Worm (Caenorhabditis elegans): ENCODE measurements around the gene ZC395.4.
A peak's percentile ranks its signal among the peaks of the same experiment; 100 is the strongest.

ZC395.4 gene

DNA sequence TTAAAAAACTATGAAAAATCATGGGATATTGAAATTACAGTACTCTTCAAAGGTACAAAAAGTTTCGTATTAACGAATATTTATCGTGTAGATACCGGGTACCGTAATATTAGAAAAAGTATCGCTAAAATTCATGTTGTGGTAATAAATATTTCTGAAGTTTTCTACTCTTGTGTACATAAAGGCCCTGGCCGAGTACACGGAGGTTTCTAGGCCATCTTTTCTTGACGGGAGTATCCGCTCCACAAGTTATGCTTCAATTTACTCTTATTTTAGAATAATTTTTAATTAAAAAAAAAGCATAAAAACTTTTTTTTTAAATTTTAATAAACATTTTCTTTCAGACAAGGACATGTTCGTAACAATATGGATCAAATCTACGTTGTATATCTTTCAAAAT is 36.8 kb upstream of the ZC395.4 start:
- TF ChIP-seq sptf-1 (tag; optimal IDR thresholded peaks at IDR 0.05) (no peak), dpl-1 (GFP tag; optimal IDR thresholded peaks at IDR 0.05) (peak in 1 of 3 experiments; percentile 20), rnt-1 (tag; optimal IDR thresholded peaks at IDR 0.05) (peak; percentile 15), dsc-1 (tag; optimal IDR thresholded peaks at IDR 0.05) (no peak)

DNA sequence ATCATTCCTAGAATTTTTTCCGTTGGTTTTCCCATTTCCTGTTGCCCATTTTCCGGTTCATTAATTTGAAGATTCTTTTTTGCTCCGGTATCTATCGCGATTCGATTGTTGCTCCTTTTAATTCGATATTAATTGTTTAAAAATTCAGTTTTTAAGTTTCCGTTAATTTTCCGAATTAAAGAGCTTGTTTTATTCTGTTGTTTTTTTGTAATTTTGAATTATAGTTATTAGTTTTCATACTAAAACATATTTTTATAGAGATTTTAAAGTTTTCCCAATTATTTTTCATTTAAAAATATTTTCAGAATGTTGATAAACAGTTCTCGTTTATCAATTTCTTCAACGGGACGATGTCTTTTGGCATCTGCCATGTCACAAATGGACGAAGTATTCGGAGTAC is 35.6 kb upstream of the ZC395.4 start, which contains the start of gene mrps-26:
Gene mrps-26 (plus strand): TSS at position 301 of the 400 bp plus-strand sequence.
- no peak for TF ChIP-seq nhr-20 (tag; optimal IDR thresholded peaks at IDR 0.05)
- TF ChIP-seq ceh-8 (GFP tag; optimal IDR thresholded peaks at IDR 0.05) = no peak
- no peak for TF ChIP-seq nhr-47 (tag; optimal IDR thresholded peaks at IDR 0.05)
- TF ChIP-seq lin-14 (GFP tag; optimal IDR thresholded peaks at IDR 0.05) = no peak
- TF ChIP-seq pax-3 (tag; optimal IDR thresholded peaks at IDR 0.05) = no peak
- no peak for TF ChIP-seq hlh-4 (tag; optimal IDR thresholded peaks at IDR 0.05)
- TF ChIP-seq sox-4 (tag; optimal IDR thresholded peaks at IDR 0.05) = no peak
- no peak for TF ChIP-seq lin-39 (tag; optimal IDR thresholded peaks at IDR 0.05)

ce11 chrIII:5236104-5236503 is 33.8 kb upstream of the ZC395.4 start, which contains the start of gene prx-10:
prx-10 (plus strand) TSS chrIII:5236404.
- TF ChIP-seq lin-14 (GFP tag; optimal IDR thresholded peaks at IDR 0.05) = no peak
- peak; percentile 33 for TF ChIP-seq nhr-85 (tag)
- TF ChIP-seq elt-3 (tag; optimal IDR thresholded peaks at IDR 0.05) = no peak
- no peak for TF ChIP-seq egl-27 (tag; optimal IDR thresholded peaks at IDR 0.05)
- no peak for TF ChIP-seq nhr-76 (tag; optimal IDR thresholded peaks at IDR 0.05)
- no peak for TF ChIP-seq hlh-17 (GFP tag; optimal IDR thresholded peaks at IDR 0.05; ENCODE audit: borderline replicate concordance)
- TF ChIP-seq lin-35 (GFP tag; optimal IDR thresholded peaks at IDR 0.05) = no peak

DNA sequence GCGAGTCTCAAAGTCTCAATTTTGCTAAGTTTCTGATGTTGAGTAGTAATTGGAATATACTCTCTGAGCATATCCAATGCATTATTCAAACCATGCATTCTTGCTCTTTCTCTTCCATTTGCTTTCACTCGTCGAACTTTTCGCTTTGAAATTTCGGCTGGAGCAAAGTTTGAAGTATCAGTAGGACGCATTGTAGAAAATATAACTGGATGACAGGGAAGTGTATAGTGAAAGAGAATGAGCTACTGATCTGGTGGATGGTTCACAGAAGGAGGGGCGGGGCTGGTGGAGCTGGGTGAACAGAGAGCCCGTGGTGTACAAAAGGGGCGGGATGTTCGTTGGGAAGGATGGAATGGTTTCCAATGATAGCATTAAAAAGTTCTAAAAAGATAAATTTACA is 28.1 kb upstream of the ZC395.4 start:
- TF ChIP-seq hlh-17 (GFP tag; optimal IDR thresholded peaks at IDR 0.05; ENCODE audit: borderline replicate concordance) (no peak), efl-1 (optimal IDR thresholded peaks at IDR 0.05) (no peak), efl-1 (GFP tag; optimal IDR thresholded peaks at IDR 0.05 in 1 of 2) (peak in 1 of 2 experiments; percentile 77)

DNA sequence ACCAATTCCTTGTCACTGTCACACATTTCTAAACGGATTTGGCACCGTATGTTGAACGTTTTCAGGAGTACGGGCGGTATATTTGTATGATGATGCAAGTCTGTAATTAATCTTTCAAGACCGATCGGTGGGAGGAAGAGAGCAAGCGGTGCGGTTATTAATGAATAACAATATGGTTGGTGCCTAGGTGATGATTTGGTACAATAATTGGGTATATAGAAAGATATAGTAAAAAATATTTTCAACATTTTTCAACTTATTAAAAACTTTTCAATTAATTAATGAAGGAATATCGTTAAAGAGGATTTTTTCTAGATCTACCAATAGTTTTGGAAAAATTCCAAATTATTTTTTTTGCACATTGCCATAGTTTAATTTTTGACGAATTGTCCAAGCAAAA is 25.4 kb upstream of the ZC395.4 start, which contains the start of gene cnd-1:
Gene cnd-1 (minus strand): TSS at position 101 of the 400 bp plus-strand sequence.
- TF ChIP-seq unc-130 (tag; optimal IDR thresholded peaks at IDR 0.05) (no peak), jun-1 (tag; optimal IDR thresholded peaks at IDR 0.05) (no peak), pqm-1 (tag; optimal IDR thresholded peaks at IDR 0.05) (no peak), C04F5.9 (tag; optimal IDR thresholded peaks at IDR 0.05) (no peak), dpl-1 (GFP tag; optimal IDR thresholded peaks at IDR 0.05) (no peak), lin-13 (GFP tag; optimal IDR thresholded peaks at IDR 0.05) (no peak)

DNA sequence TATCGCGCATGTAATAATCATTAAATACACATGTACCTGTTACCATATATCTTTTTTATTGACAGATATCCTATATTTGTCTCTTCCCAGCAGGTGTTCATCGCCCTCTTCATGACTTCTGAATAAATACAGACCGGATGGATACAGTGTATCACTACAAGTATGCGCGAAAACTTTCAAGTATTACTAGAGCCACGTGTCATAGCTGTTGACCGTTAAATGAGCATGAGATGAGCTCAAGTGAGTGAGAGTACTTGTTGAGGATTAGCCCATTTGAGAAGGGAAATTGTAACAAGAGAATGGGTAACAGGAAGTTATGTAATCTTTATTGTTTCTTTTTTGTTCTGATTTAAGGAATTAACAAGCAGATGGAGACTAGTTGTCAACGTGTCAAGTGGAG is 24.8 kb upstream of the ZC395.4 start:
- TF ChIP-seq fkh-4 (tag; optimal IDR thresholded peaks at IDR 0.05; ENCODE audit: borderline replicate concordance) (no peak), fos-1 (tag; optimal IDR thresholded peaks at IDR 0.05) (no peak), elt-2 (tag; optimal IDR thresholded peaks at IDR 0.05) (no peak), Y116A8C.19 (tag; optimal IDR thresholded peaks at IDR 0.05; ENCODE audit: borderline replicate concordance) (no peak), unc-130 (tag; optimal IDR thresholded peaks at IDR 0.05) (no peak), ztf-4 (tag; optimal IDR thresholded peaks at IDR 0.05) (no peak), hlh-4 (tag; optimal IDR thresholded peaks at IDR 0.05) (no peak), hpl-2 (GFP tag; optimal IDR thresholded peaks at IDR 0.05) (no peak), unc-98 (GFP tag; IDR thresholded peaks at IDR 0.05) (no peak)
